Worm (Caenorhabditis elegans): ENCODE data around the gene srg-9.

- TF ChIP-seq nhr-76 (tag; optimal IDR thresholded peaks at IDR 0.05) = no peak
- no peak for TF ChIP-seq nhr-11 (tag; optimal IDR thresholded peaks at IDR 0.05)
- no peak for TF ChIP-seq lin-35 (GFP tag; optimal IDR thresholded peaks at IDR 0.05)
- no peak for TF ChIP-seq nhr-77 (tag; optimal IDR thresholded peaks at IDR 0.05)
Observed at ce11 chrIII:6221403-6221802, 35.2 kb downstream of the srg-9 start.

Measured in whole organism, L1 larva.